Fruit fly (Drosophila melanogaster): ENCODE results near the gene Zip71B.
A peak's percentile ranks its signal among the peaks of the same experiment; 100 is the strongest.

The Zip71B gene

DNA sequence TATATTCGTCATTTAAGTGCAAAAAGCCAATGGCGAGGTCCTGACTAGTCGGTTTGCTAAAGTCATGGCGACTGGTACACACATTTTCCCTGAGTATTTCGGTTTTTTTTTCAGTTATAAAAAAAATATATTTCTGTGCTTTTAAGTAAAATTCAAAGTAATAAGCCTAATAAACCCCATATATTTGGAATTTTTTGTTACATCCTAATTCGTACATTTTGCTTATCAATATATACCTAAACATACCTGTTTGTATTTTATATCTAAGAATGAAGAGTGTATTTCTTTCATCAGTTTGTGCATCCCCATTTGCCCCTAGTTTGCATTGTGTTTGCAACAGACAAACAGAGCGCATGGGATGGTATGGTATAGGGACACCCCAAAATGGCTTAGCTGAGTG is 43.5 kb downstream of the Zip71B start (continued):
- TF ChIP-seq CG31441 (GFP tag; IDR thresholded peaks at IDR 0.05) (no peak), scrt (GFP tag; optimal IDR thresholded peaks at IDR 0.05) (no peak), CG13775 (GFP tag; optimal IDR thresholded peaks at IDR 0.05) (no peak), sqz (GFP tag; optimal IDR thresholded peaks at IDR 0.05) (no peak), CG10267 (tag; optimal IDR thresholded peaks at IDR 0.05) (no peak), CG17612 (GFP tag; IDR thresholded peaks at IDR 0.05) (no peak), CG12942 (GFP tag; optimal IDR thresholded peaks at IDR 0.05) (no peak), mirr (GFP tag; optimal IDR thresholded peaks at IDR 0.05) (no peak), ro (GFP tag; IDR thresholded peaks at IDR 0.05) (no peak), CG10366 (GFP tag; IDR thresholded peaks at IDR 0.05) (no peak), Meics (GFP tag; optimal IDR thresholded peaks at IDR 0.05) (peak; percentile 39), Ets65A (GFP tag) (peak; percentile 47), NfI (GFP tag; optimal IDR thresholded peaks at IDR 0.05) (no peak)

DNA sequence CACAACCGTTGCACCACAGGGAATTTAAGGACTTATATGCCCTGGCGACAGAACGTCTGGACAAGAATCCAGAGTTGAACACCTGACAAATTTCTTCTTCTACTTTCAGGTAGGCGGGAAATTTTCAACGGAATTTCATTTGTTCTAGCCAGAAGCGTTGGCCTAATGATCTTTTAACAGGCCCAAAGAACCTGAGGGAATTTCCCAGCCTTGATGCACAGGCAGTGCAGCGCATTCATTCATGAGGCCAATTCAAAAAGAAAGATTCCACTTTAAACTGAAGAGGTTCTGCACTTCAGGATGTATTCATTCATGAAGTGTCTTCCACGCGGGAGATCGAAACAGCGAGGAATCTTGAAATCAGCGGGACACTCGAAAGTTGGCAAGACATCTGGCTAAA is 47.4 kb downstream of the Zip71B start:
- TF ChIP-seq vvl (GFP tag; IDR thresholded peaks at IDR 0.05) (no peak), CG7271 (tag; optimal IDR thresholded peaks at IDR 0.05) (no peak), zen (tag; optimal IDR thresholded peaks at IDR 0.05) (peak; percentile 97), zf30C (GFP tag; optimal IDR thresholded peaks at IDR 0.05) (no peak), HmgD (GFP tag; optimal IDR thresholded peaks at IDR 0.05) (no peak), tll (GFP tag; optimal IDR thresholded peaks at IDR 0.05) (peak in 1 of 2 experiments; percentile 18), twi (tag; optimal IDR thresholded peaks at IDR 0.05) (peak; percentile 71), ash1 (GFP tag; optimal IDR thresholded peaks at IDR 0.05) (no peak), CG2120 (GFP tag; optimal IDR thresholded peaks at IDR 0.05) (no peak), grn (GFP tag; optimal IDR thresholded peaks at IDR 0.05) (no peak), insv (GFP tag; optimal IDR thresholded peaks at IDR 0.05) (peak in 1 of 2 experiments; percentile 24), CG15696 (tag; optimal IDR thresholded peaks at IDR 0.05) (no peak), CkIIα-i1 (GFP tag; IDR thresholded peaks at IDR 0.05) (no peak)

- TF ChIP-seq Fer1 (GFP tag; optimal IDR thresholded peaks at IDR 0.05) (no peak), lola (GFP tag; optimal IDR thresholded peaks at IDR 0.05) (no peak), D19A (tag; optimal IDR thresholded peaks at IDR 0.05) (no peak), CoRest (tag; optimal IDR thresholded peaks at IDR 0.05) (no peak), CG11093 (GFP tag; IDR thresholded peaks at IDR 0.05) (no peak), CG15479 (GFP tag; optimal IDR thresholded peaks at IDR 0.05) (peak; percentile 93), insv (GFP tag; optimal IDR thresholded peaks at IDR 0.05) (peak in 1 of 2 experiments; percentile 48), D (optimal IDR thresholded peaks at IDR 0.05) (peak; percentile 1), D (GFP tag; optimal IDR thresholded peaks at IDR 0.05) (no peak), zen (tag; optimal IDR thresholded peaks at IDR 0.05) (peak; percentile 83), CG12659 (GFP tag; optimal IDR thresholded peaks at IDR 0.05) (no peak), CG18599 (GFP tag; optimal IDR thresholded peaks at IDR 0.05) (no peak), tll (GFP tag; optimal IDR thresholded peaks at IDR 0.05) (peak in 1 of 2 experiments; percentile 68), luna (GFP tag; optimal IDR thresholded peaks at IDR 0.05) (no peak), tx (GFP tag; optimal IDR thresholded peaks at IDR 0.05) (no peak), cad (GFP tag; optimal IDR thresholded peaks at IDR 0.05) (peak; percentile 61)
Observed at dm6 chr3L:15040329-15040886, 48.3 kb downstream of the Zip71B start.
